Worm (Caenorhabditis elegans) whole organism, young adult: ENCODE measurements around the gene Y6E2A.5.

Source experiments
- him-1 ChIP-seq: sonication (generic microtip); optimal IDR thresholded peaks from 2 replicates; lab custom pipeline; 2016; ENCODE audit warnings: missing genotype, missing genetic modification reagents, missing genetic modification characterization, missing compliant biosample characterization
- lag-1 ChIP-seq: fragments of 200-800 bp; sonication (Bioruptor generic); IDR thresholded peaks from 2 replicates; pipeline ENCODE4 v1.3.6; 2022; ENCODE audit warnings: missing genetic modification reagents, missing genetic modification characterization, missing compliant biosample characterization
- nfya-2 ChIP-seq: fragments of 200-800 bp; sonication (Bioruptor generic); IDR thresholded peaks from 2 replicates; pipeline ENCODE4 v1.3.6; 2022; ENCODE audit warnings: missing genetic modification reagents, missing genetic modification characterization, missing compliant biosample characterization
- nhr-90 ChIP-seq: sonication (generic microtip); optimal IDR thresholded peaks from 2 replicates; lab custom pipeline; 2016; ENCODE audit warnings: missing genotype, mild to moderate bottlenecking, missing genetic modification characterization, missing compliant biosample characterization

DNA sequence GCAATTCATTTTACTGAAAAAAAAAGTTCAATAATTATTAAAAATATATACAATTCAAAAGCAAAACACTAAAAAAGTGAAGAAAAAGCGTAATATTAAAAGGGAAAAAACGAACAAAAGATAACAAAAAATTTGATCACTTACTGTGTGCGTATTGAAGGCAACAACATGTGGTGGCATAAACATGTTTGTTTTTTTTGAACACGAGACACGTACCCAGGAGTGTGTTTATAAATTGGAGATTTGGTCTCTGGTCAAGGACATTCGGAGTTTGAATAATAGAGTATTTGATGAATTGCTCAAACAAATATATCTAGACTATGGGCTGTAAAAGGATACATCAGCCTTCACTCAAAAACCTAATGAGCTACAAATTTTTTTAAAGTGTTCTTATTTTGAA, 2.8 kb downstream of the Y6E2A.5 start:
- TF ChIP-seq lag-1 (GFP tag; lab: Robert Waterston, UW) (no peak), him-1 (tag; lab: Kevin White, UChicago) (no peak), nhr-90 (tag; lab: Kevin White, UChicago) (no peak), nfya-2 (GFP tag; lab: Robert Waterston, UW) (no peak)
